Worm (Caenorhabditis elegans) whole organism, L1 larva: ENCODE measurements around the gene K07B1.4.

Experiments used
- C04F5.9 ChIP-seq: sonication (generic microtip); optimal IDR thresholded peaks from 2 replicates; lab custom pipeline; 2016; ENCODE audit warnings: missing genetic modification characterization, missing compliant biosample characterization
- F16B12.6 ChIP-seq: fragments of 150-350 bp; optimal IDR thresholded peaks from 2 replicates; lab custom pipeline; 2014; ENCODE audit warnings: missing biosample characterization, missing genetic modification characterization
- Y116A8C.19 ChIP-seq: sonication (generic microtip); optimal IDR thresholded peaks from 2 replicates; lab custom pipeline; 2016; ENCODE audit warnings: missing compliant biosample characterization, missing genetic modification characterization, borderline replicate concordance
- alr-1 ChIP-seq: fragments of 200-800 bp; sonication (Bioruptor generic); optimal IDR thresholded peaks from 2 replicates; lab custom pipeline; 2018; ENCODE audit warnings: borderline replicate concordance, mild to moderate bottlenecking, missing genetic modification characterization, missing compliant biosample characterization
- aly-2 ChIP-seq: fragments of 150-350 bp; optimal IDR thresholded peaks from 2 replicates; lab custom pipeline; 2014; ENCODE audit warnings: missing biosample characterization, missing genetic modification characterization
- ama-1 ChIP-seq: fragments of 150-350 bp; optimal IDR thresholded peaks from 2 replicates; lab custom pipeline; 2014
- blmp-1 ChIP-seq: fragments of 150-350 bp; optimal IDR thresholded peaks from 2 replicates; lab custom pipeline; 2014; ENCODE audit warnings: missing biosample characterization, missing genetic modification characterization
- dsc-1 ChIP-seq: sonication (generic microtip); optimal IDR thresholded peaks from 2 replicates; lab custom pipeline; 2016; ENCODE audit warnings: mild to moderate bottlenecking, missing genetic modification characterization, missing compliant biosample characterization
- efl-1 ChIP-seq, 4 experiments: fragments of 150-350 bp; optimal IDR thresholded peaks in 3 of 4; peaks in 1 of 4; 1 replicate in 1 of 4; 2 replicates in 3 of 4; lab custom pipeline; 2014; ENCODE audit warnings: missing biosample characterization in 2 of 4, missing genetic modification characterization in 2 of 4, missing genetic modification reagents in 2 of 4
- elt-2 ChIP-seq: sonication (generic microtip); optimal IDR thresholded peaks from 2 replicates; lab custom pipeline; 2016; ENCODE audit warnings: missing genetic modification characterization, mild to moderate bottlenecking, inconsistent platforms, missing compliant biosample characterization, missing genetic modification reagents
- ets-5 ChIP-seq: fragments of 200-800 bp; sonication (Bioruptor generic); IDR thresholded peaks from 2 replicates; pipeline ENCODE4 v1.3.6; 2022; ENCODE audit warnings: missing genetic modification characterization, missing compliant biosample characterization
- fkh-10 ChIP-seq: sonication (generic microtip); optimal IDR thresholded peaks from 2 replicates; lab custom pipeline; 2017; ENCODE audit warnings: missing biosample characterization, missing genetic modification reagents, missing genetic modification characterization
- fkh-8 ChIP-seq: sonication (generic microtip); optimal IDR thresholded peaks from 2 replicates; lab custom pipeline; 2016; ENCODE audit warnings: mild to moderate bottlenecking, missing genetic modification characterization, missing compliant biosample characterization
- fos-1 ChIP-seq: fragments of 150-350 bp; optimal IDR thresholded peaks from 2 replicates; lab custom pipeline; 2014; ENCODE audit warnings: missing biosample characterization, missing genetic modification characterization
- hlh-17 ChIP-seq: fragments of 200-800 bp; sonication (Bioruptor generic); optimal IDR thresholded peaks from 2 replicates; lab custom pipeline; 2018; ENCODE audit warnings: missing genetic modification characterization, mild to moderate bottlenecking, missing compliant biosample characterization, moderate library complexity, borderline replicate concordance
- hlh-4 ChIP-seq: sonication (generic microtip); optimal IDR thresholded peaks from 2 replicates; lab custom pipeline; 2016; ENCODE audit warnings: mild to moderate bottlenecking, missing genetic modification characterization, missing compliant biosample characterization
- lin-15B ChIP-seq: fragments of 150-350 bp; sonication (generic microtip); optimal IDR thresholded peaks from 3 replicates; lab custom pipeline; 2014; ENCODE audit warnings: missing biosample characterization, missing genetic modification characterization
- lsy-2 ChIP-seq, 2 experiments: fragments of 150-350 bp; optimal IDR thresholded peaks; 2 replicates each; lab custom pipeline; 2014; ENCODE audit warnings: missing biosample characterization in 2 of 2, missing genetic modification characterization in 2 of 2
- mab-9 ChIP-seq: fragments of 200-800 bp; sonication (Bioruptor generic); IDR thresholded peaks from 2 replicates; pipeline ENCODE4 v1.3.6; 2022; ENCODE audit warnings: missing genetic modification reagents, missing genetic modification characterization, missing compliant biosample characterization
- mef-2 ChIP-seq: fragments of 150-350 bp; optimal IDR thresholded peaks from 2 replicates; lab custom pipeline; 2014; ENCODE audit warnings: missing biosample characterization, missing genetic modification characterization
- nhr-12 ChIP-seq: sonication (generic microtip); optimal IDR thresholded peaks from 2 replicates; lab custom pipeline; 2017; ENCODE audit warnings: missing biosample characterization, missing genetic modification characterization
- nhr-19 ChIP-seq: fragments of 200-800 bp; sonication (Bioruptor generic); conservative IDR thresholded peaks from 2 replicates; pipeline ENCODE4 v1.3.6; 2022; ENCODE audit warnings: missing genetic modification characterization, missing compliant biosample characterization
- nhr-237 ChIP-seq: fragments of 150-350 bp; optimal IDR thresholded peaks from 2 replicates; lab custom pipeline; 2014; ENCODE audit warnings: missing biosample characterization, missing genetic modification characterization
- nhr-71 ChIP-seq: sonication (generic microtip); optimal IDR thresholded peaks from 2 replicates; lab custom pipeline; 2016; ENCODE audit warnings: mild to moderate bottlenecking, missing genetic modification characterization, moderate library complexity, missing compliant biosample characterization
- nhr-85 ChIP-seq: sonication (generic microtip); peaks from one replicate; lab custom pipeline; 2016; ENCODE audit warnings: missing genetic modification characterization, inconsistent platforms, missing compliant biosample characterization
- pag-3 ChIP-seq: sonication (generic microtip); optimal IDR thresholded peaks from 2 replicates; lab custom pipeline; 2017; ENCODE audit warnings: missing genetic modification characterization, mild to moderate bottlenecking, missing compliant biosample characterization, antibody characterized with exemption, borderline replicate concordance; ENCODE audit not compliant: insufficient read depth
- rnt-1 ChIP-seq: sonication (generic microtip); optimal IDR thresholded peaks from 2 replicates; lab custom pipeline; 2016; ENCODE audit warnings: mild to moderate bottlenecking, missing genetic modification characterization, moderate library complexity, missing compliant biosample characterization
- skn-1 ChIP-seq: fragments of 150-350 bp; optimal IDR thresholded peaks from 2 replicates; lab custom pipeline; 2014; ENCODE audit warnings: missing biosample characterization, missing genetic modification characterization
- snpc-4 ChIP-seq: fragments of 150-350 bp; optimal IDR thresholded peaks from 2 replicates; lab custom pipeline; 2014; ENCODE audit warnings: missing biosample characterization, missing genetic modification characterization
- sup-37 ChIP-seq: fragments of 200-800 bp; sonication (Bioruptor generic); optimal IDR thresholded peaks from 2 replicates; lab custom pipeline; 2018; ENCODE audit warnings: mild to moderate bottlenecking, missing genetic modification characterization, missing compliant biosample characterization
- tbx-2 ChIP-seq: sonication (generic microtip); optimal IDR thresholded peaks from 2 replicates; lab custom pipeline; 2016; ENCODE audit warnings: missing genetic modification characterization, missing compliant biosample characterization
- tlp-1 ChIP-seq: fragments of 150-350 bp; optimal IDR thresholded peaks from 2 replicates; lab custom pipeline; 2014; ENCODE audit warnings: missing biosample characterization, missing genetic modification characterization
- vab-15 ChIP-seq: sonication (generic microtip); optimal IDR thresholded peaks from 2 replicates; lab custom pipeline; 2017; ENCODE audit warnings: missing genotype, mild to moderate bottlenecking, missing genetic modification characterization, missing compliant biosample characterization
- ztf-4 ChIP-seq: fragments of 150-350 bp; optimal IDR thresholded peaks from 2 replicates; lab custom pipeline; 2014; ENCODE audit warnings: missing biosample characterization, missing genetic modification characterization

K07B1.4 gene

DNA sequence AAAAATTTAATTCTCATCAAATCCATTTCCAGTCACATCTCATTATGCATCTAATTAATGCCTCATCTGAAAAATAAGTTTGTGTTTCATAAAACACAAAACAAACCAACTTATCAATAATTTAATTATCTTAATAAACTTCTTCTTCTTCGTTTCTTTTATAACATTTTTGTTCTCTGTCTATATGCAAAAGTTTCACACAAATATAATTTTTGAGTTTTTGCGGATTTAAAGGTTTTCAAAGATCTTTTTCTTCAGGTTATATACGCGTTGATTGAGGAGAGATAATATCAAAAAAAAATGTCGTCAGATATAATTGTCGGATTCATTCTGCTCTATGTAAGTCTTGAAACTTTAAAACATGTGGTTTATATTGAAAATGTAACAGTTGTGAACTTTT lies 20.9 kb downstream of the K07B1.4 start, which contains the start of gene srx-47:
Gene srx-47, plus strand, starts transcription at position 301 of the 400 bp plus-strand sequence.
- TF ChIP-seq lin-15B (tag; lab: Kevin White, UChicago) (no peak), efl-1 (optimal IDR thresholded peaks at IDR 0.05; lab: Kevin White, UChicago) (no peak), efl-1 (GFP tag; optimal IDR thresholded peaks at IDR 0.05 in 1 of 2; lab: Kevin White, UChicago) (peak in 1 of 2 experiments; percentile 10)

DNA sequence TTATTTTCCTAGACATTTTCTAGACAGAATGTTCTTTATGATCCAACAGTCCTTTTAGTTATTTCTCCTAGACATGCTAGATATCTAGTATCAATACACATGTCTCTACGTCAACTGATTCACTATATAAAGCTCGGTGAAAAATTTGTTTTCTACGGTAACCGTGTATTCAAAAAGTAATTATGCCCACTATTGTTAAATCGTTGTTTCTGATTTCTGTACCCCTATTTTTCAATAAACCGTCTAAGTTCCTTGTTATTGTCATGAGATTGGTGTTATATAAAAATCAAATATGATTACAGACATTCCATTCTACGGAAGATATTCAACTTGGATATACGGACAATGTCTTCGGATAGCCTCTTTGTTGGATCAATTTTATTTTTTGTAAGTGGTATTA lies 24.2 kb downstream of the K07B1.4 start, which contains the start of gene srx-46:
Gene srx-46, plus strand, starts transcription at position 301 of the 400 bp plus-strand sequence.
- no peak for TF ChIP-seq C04F5.9 (tag; lab: Kevin White, UChicago)
- no peak for TF ChIP-seq alr-1 (tag; lab: Kevin White, UChicago)
- no peak for TF ChIP-seq fos-1 (tag; lab: Kevin White, UChicago)
- no peak for TF ChIP-seq tlp-1
- no peak for TF ChIP-seq dsc-1 (tag; lab: Kevin White, UChicago)
- no peak for TF ChIP-seq mab-9 (GFP tag; lab: Robert Waterston, UW)
- no peak for TF ChIP-seq fkh-10 (GFP tag; lab: Kevin White, UChicago)
- no peak for TF ChIP-seq ama-1
- no peak for TF ChIP-seq hlh-17 (GFP tag; lab: Kevin White, UChicago)
- TF ChIP-seq rnt-1 (tag; lab: Kevin White, UChicago) = no peak
- TF ChIP-seq nhr-237 = no peak
- TF ChIP-seq pag-3 (tag; lab: Kevin White, UChicago) = no peak
- no peak for TF ChIP-seq Y116A8C.19 (tag; lab: Kevin White, UChicago)
- TF ChIP-seq efl-1 (optimal IDR thresholded peaks at IDR 0.05; lab: Kevin White, UChicago) = no peak
- TF ChIP-seq efl-1 (GFP tag; optimal IDR thresholded peaks at IDR 0.05 in 1 of 2; lab: Kevin White, UChicago) = no peak
- TF ChIP-seq snpc-4 (tag; lab: Kevin White, UChicago) = no peak
- no peak for TF ChIP-seq nhr-19 (GFP tag; lab: Robert Waterston, UW)
- no peak for TF ChIP-seq sup-37 (GFP tag; lab: Kevin White, UChicago)
- no peak for TF ChIP-seq vab-15 (tag; lab: Kevin White, UChicago)
- TF ChIP-seq nhr-85 = no peak
- TF ChIP-seq elt-2 = no peak

DNA sequence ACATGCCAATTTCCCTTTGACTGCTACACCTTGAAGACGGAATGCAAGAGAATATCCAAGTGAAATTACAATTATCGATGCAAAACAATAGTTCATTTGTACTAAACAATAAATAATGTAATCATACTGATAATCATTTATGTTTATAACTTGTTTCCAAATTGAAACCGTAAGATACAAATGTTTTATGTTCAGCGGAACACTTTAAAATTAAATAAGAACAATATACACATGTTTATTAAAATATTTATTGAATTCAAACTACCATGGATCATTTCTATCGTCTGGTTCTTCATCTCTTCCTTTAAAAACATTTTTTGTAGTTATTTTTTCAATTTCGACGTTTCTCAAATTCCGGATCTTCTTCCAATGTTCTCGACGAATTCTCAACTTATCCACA lies 26.6 kb downstream of the K07B1.4 start, which contains the start of gene ttr-40:
Gene ttr-40, minus strand, starts transcription at position 101 of the 400 bp plus-strand sequence.
- no peak for TF ChIP-seq ets-5
- TF ChIP-seq aly-2 (tag; lab: Kevin White, UChicago) = no peak
- TF ChIP-seq efl-1 (optimal IDR thresholded peaks at IDR 0.05; lab: Kevin White, UChicago) = no peak
- no peak for TF ChIP-seq efl-1 (GFP tag; optimal IDR thresholded peaks at IDR 0.05 in 1 of 2; lab: Kevin White, UChicago)
- no peak for TF ChIP-seq pag-3 (tag; lab: Kevin White, UChicago)
- TF ChIP-seq blmp-1 = no peak
- TF ChIP-seq fkh-8 (tag; lab: Kevin White, UChicago) = no peak
- no peak for TF ChIP-seq skn-1
- TF ChIP-seq hlh-4 (tag; lab: Kevin White, UChicago) = no peak
- TF ChIP-seq tbx-2 (tag; lab: Kevin White, UChicago) = no peak
- TF ChIP-seq nhr-12 (tag; lab: Kevin White, UChicago) = no peak
- TF ChIP-seq ztf-4 (tag; lab: Kevin White, UChicago) = no peak
- TF ChIP-seq rnt-1 (tag; lab: Kevin White, UChicago) = no peak
- no peak for TF ChIP-seq mef-2 (tag; lab: Kevin White, UChicago)
- TF ChIP-seq lsy-2 (tag; optimal IDR thresholded peaks at IDR 0.05; lab: Kevin White, UChicago) = no peak
- no peak for TF ChIP-seq F16B12.6 (tag; lab: Kevin White, UChicago)

DNA sequence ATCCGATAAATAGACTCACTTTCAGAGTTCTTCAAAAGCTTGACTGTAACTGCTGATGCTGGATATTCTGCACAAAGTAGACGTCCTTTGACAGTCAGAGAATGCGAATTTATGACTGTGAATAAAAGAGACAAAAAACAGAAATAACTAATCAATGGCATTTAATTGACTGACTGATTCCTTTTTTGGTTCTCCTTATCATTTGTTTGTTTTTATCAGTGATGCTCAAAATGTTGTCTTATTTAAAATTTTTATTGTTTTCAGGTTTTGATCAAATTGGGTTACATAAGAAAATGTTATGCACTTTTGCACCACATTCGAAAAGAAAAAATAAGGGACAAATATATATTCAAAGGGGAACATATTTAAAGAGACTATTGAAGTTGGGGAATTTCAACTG lies 27.6 kb downstream of the K07B1.4 start, which contains the start of gene ttr-49:
Gene ttr-49, minus strand, starts transcription at position 171 of the 400 bp plus-strand sequence.
- TF ChIP-seq elt-2 (peak; percentile 41), vab-15 (tag; lab: Kevin White, UChicago) (no peak)

DNA sequence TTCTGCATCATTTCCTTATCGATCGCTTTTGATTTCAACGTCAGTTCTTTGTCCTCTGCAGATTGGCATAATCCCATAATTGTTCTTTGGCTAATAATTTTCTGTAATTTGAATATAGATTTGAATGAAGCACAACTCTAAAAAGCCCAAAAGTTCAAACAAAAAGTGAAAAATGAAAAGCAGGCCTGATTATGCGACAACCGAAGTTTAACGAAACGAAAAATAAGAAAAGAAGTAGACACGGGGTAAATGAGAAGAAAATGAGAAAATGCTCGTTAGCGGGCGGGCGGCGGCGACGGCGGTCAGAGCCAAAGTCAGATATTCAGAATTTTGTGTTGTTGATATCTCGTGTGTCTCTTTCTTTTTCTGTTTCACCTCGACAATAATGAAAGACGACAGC lies 30.9 kb downstream of the K07B1.4 start, which contains the start of gene gpa-3:
Gene gpa-3, minus strand, starts transcription at position 101 of the 400 bp plus-strand sequence.
- TF ChIP-seq fkh-8 (tag; lab: Kevin White, UChicago) = no peak
- peak; percentile 11 for TF ChIP-seq nhr-71 (tag; lab: Kevin White, UChicago)
